Fruit fly (Drosophila melanogaster) whole organism, prepupa: Measurements from ENCODE around the gene Cyp4ae1.
A peak's percentile ranks its signal among the peaks of the same experiment; 100 is the strongest.

Experiments used
- CG11902 ChIP-seq: fragments of 200-800 bp; sonication (Bioruptor generic); optimal IDR thresholded peaks from 3 replicates; lab custom pipeline; 2016; ENCODE audit warnings: missing biosample characterization, missing genetic modification characterization
- CG3919 ChIP-seq: fragments of 200-800 bp; sonication (Bioruptor generic); optimal IDR thresholded peaks from 3 replicates; lab custom pipeline; 2016; ENCODE audit warnings: missing biosample characterization, missing genetic modification characterization
- CG9139 ChIP-seq: fragments of 200-800 bp; sonication (Bioruptor generic); optimal IDR thresholded peaks from 3 replicates; lab custom pipeline; 2017; ENCODE audit warnings: missing biosample characterization, mild to moderate bottlenecking, missing genetic modification characterization
- Eip75B ChIP-seq: fragments of 200-800 bp; sonication (Bioruptor generic); optimal IDR thresholded peaks from 3 replicates; lab custom pipeline; 2016; ENCODE audit warnings: missing biosample characterization, missing genetic modification characterization

- TF ChIP-seq CG9139 (GFP tag; lab: Kevin White, UChicago) (peak; percentile 69), CG11902 (GFP tag; lab: Kevin White, UChicago) (peak; percentile 84), CG3919 (GFP tag; lab: Kevin White, UChicago) (peak; percentile 83), Eip75B (GFP tag; lab: Kevin White, UChicago) (peak; percentile 82)
These were observed 44.5 kb upstream of the Cyp4ae1 start for dm6 chrX:2134226-2134880.
